Fruit fly (Drosophila melanogaster) whole organism, pupa: ENCODE measurements around the gene mei-218.

Experiments used
- CG14655 ChIP-seq: fragments of 200-800 bp; sonication (Bioruptor generic); optimal IDR thresholded peaks from 3 replicates; lab custom pipeline; 2017; ENCODE audit warnings: mild to moderate bottlenecking, missing biosample characterization, missing genetic modification reagents, missing genetic modification characterization
- CG17806 ChIP-seq: fragments of 200-800 bp; sonication (Bioruptor generic); optimal IDR thresholded peaks from 2 replicates; lab custom pipeline; 2018; ENCODE audit warnings: missing biosample characterization, mild to moderate bottlenecking, missing genetic modification characterization, moderate library complexity
- CG4496 ChIP-seq: fragments of 200-800 bp; sonication (Bioruptor generic); IDR thresholded peaks from 3 replicates; pipeline ENCODE4 v1.3.6; 2022; ENCODE audit warnings: missing biosample characterization, missing genetic modification characterization
- Pif1B ChIP-seq: fragments of 200-800 bp; sonication (Bioruptor generic); optimal IDR thresholded peaks from 3 replicates; lab custom pipeline; 2016; ENCODE audit warnings: missing biosample characterization, missing genetic modification characterization
- Snoo ChIP-seq: fragments of 200-800 bp; sonication (Bioruptor generic); optimal IDR thresholded peaks from 3 replicates; lab custom pipeline; 2017; ENCODE audit warnings: missing biosample characterization, mild to moderate bottlenecking, missing genetic modification characterization, inconsistent platforms

- TF ChIP-seq CG17806 (tag; lab: Kevin White, UChicago) (no peak), CG4496 (GFP tag; lab: Robert Waterston, UW) (no peak), CG14655 (no peak), Pif1B (GFP tag; lab: Kevin White, UChicago) (no peak), Snoo (tag; lab: Kevin White, UChicago) (no peak)
Measured at dm6 chrX:17162446-17163013, 19.7 kb upstream of the mei-218 start.
